Worm (Caenorhabditis elegans): ENCODE measurements around the gene K02A6.4.
A peak's percentile ranks its signal among the peaks of the same experiment; 100 is the strongest.

The K02A6.4 gene

ce11 chrX:8218653-8219052, at the start of gene K02A6.4:
Gene K02A6.4, minus strand, starts transcription at chrX:8218753.
- no peak for TF ChIP-seq hmg-4 (GFP tag; optimal IDR thresholded peaks at IDR 0.05)
- no peak for TF ChIP-seq aly-1 (tag; optimal IDR thresholded peaks at IDR 0.05)
- no peak for TF ChIP-seq flt-1 (GFP tag; IDR thresholded peaks at IDR 0.05)
- no peak for TF ChIP-seq hmbx-1 (tag; optimal IDR thresholded peaks at IDR 0.05)
- TF ChIP-seq pes-1 (GFP tag; IDR thresholded peaks at IDR 0.05), result no peak

- no peak for TF ChIP-seq ceh-13 (GFP tag; optimal IDR thresholded peaks at IDR 0.05)
- no peak for TF ChIP-seq scrt-1 (GFP tag; IDR thresholded peaks at IDR 0.05)
- no peak for TF ChIP-seq pes-1 (GFP tag; IDR thresholded peaks at IDR 0.05)
Observed at ce11 chrX:8268083-8268482, 49.5 kb upstream of the K02A6.4 start.

ce11 chrX:8262734-8263133, 44.2 kb upstream of the K02A6.4 start:
- TF ChIP-seq B0310.2 (tag; optimal IDR thresholded peaks at IDR 0.05) (no peak), F13C5.2 (tag; optimal IDR thresholded peaks at IDR 0.05) (no peak), ceh-13 (GFP tag; optimal IDR thresholded peaks at IDR 0.05) (no peak), sea-1 (GFP tag; conservative IDR thresholded peaks at IDR 0.05) (no peak), flt-1 (GFP tag; IDR thresholded peaks at IDR 0.05) (no peak), ama-1 (optimal IDR thresholded peaks at IDR 0.05) (no peak), tbx-11 (GFP tag; IDR thresholded peaks at IDR 0.05) (no peak), scrt-1 (GFP tag; IDR thresholded peaks at IDR 0.05) (no peak), hmbx-1 (tag; optimal IDR thresholded peaks at IDR 0.05) (no peak), ets-7 (tag; optimal IDR thresholded peaks at IDR 0.05) (no peak), ceh-36 (tag; optimal IDR thresholded peaks at IDR 0.05) (no peak), tra-4 (tag; optimal IDR thresholded peaks at IDR 0.05) (no peak), hmg-4 (GFP tag; optimal IDR thresholded peaks at IDR 0.05) (no peak), pes-1 (GFP tag; IDR thresholded peaks at IDR 0.05) (no peak), tbx-37 (GFP tag; conservative IDR thresholded peaks at IDR 0.05) (no peak), hnd-1 (tag; optimal IDR thresholded peaks at IDR 0.05) (no peak)

ce11 chrX:8261125-8261684, 42.7 kb upstream of the K02A6.4 start, which contains the start of gene M60.7:
Gene M60.7, minus strand, starts transcription at chrX:8261175.
- no peak for TF ChIP-seq scrt-1 (GFP tag; IDR thresholded peaks at IDR 0.05)
- TF ChIP-seq ceh-13 (GFP tag; optimal IDR thresholded peaks at IDR 0.05), result no peak
- no peak for TF ChIP-seq ets-7 (tag; optimal IDR thresholded peaks at IDR 0.05)
- TF ChIP-seq ama-1 (optimal IDR thresholded peaks at IDR 0.05), result no peak
- TF ChIP-seq aly-1 (tag; optimal IDR thresholded peaks at IDR 0.05), result no peak
- no peak for TF ChIP-seq tbx-37 (GFP tag; conservative IDR thresholded peaks at IDR 0.05)
- TF ChIP-seq hmbx-1 (tag; optimal IDR thresholded peaks at IDR 0.05), result no peak
- no peak for TF ChIP-seq ceh-36 (tag; optimal IDR thresholded peaks at IDR 0.05)
- no peak for TF ChIP-seq B0310.2 (tag; optimal IDR thresholded peaks at IDR 0.05)
- TF ChIP-seq flt-1 (GFP tag; IDR thresholded peaks at IDR 0.05), result no peak
- no peak for TF ChIP-seq tra-4 (tag; optimal IDR thresholded peaks at IDR 0.05)
- no peak for TF ChIP-seq sea-1 (GFP tag; conservative IDR thresholded peaks at IDR 0.05)
- no peak for TF ChIP-seq hnd-1 (tag; optimal IDR thresholded peaks at IDR 0.05)
- TF ChIP-seq F13C5.2 (tag; optimal IDR thresholded peaks at IDR 0.05), result no peak
- TF ChIP-seq tbx-11 (GFP tag; IDR thresholded peaks at IDR 0.05), result no peak

ce11 chrX:8257687-8258086, 39.1 kb upstream of the K02A6.4 start:
- TF ChIP-seq ama-1 (optimal IDR thresholded peaks at IDR 0.05), result no peak
- TF ChIP-seq tbx-11 (GFP tag; IDR thresholded peaks at IDR 0.05), result no peak
- no peak for TF ChIP-seq hnd-1 (tag; optimal IDR thresholded peaks at IDR 0.05)
- TF ChIP-seq aly-1 (tag; optimal IDR thresholded peaks at IDR 0.05), result no peak
- no peak for TF ChIP-seq ceh-13 (GFP tag; optimal IDR thresholded peaks at IDR 0.05)
- no peak for TF ChIP-seq ets-7 (tag; optimal IDR thresholded peaks at IDR 0.05)

- no peak for TF ChIP-seq ceh-13 (GFP tag; optimal IDR thresholded peaks at IDR 0.05)
Observed at ce11 chrX:8255433-8255832, 36.9 kb upstream of the K02A6.4 start.

ce11 chrX:8252293-8252692, 33.7 kb upstream of the K02A6.4 start, which contains the start of gene M60.6:
Gene M60.6, minus strand, starts transcription at chrX:8252458.
- TF ChIP-seq sea-1 (GFP tag; conservative IDR thresholded peaks at IDR 0.05), result no peak
- TF ChIP-seq F13C5.2 (tag; optimal IDR thresholded peaks at IDR 0.05), result peak; percentile 35

ce11 chrX:8247088-8247487, 28.5 kb upstream of the K02A6.4 start:
- no peak for TF ChIP-seq hmbx-1 (tag; optimal IDR thresholded peaks at IDR 0.05)

ce11 chrX:8246126-8246525, 27.6 kb upstream of the K02A6.4 start, which contains the start of gene kqt-2:
Gene kqt-2, minus strand, starts transcription at chrX:8246369.
- TF ChIP-seq sea-1 (GFP tag; conservative IDR thresholded peaks at IDR 0.05), result no peak
- no peak for TF ChIP-seq ceh-13 (GFP tag; optimal IDR thresholded peaks at IDR 0.05)
- no peak for TF ChIP-seq hnd-1 (tag; optimal IDR thresholded peaks at IDR 0.05)
- no peak for TF ChIP-seq tra-4 (tag; optimal IDR thresholded peaks at IDR 0.05)
- no peak for TF ChIP-seq pes-1 (GFP tag; IDR thresholded peaks at IDR 0.05)
- TF ChIP-seq B0310.2 (tag; optimal IDR thresholded peaks at IDR 0.05), result no peak
- TF ChIP-seq scrt-1 (GFP tag; IDR thresholded peaks at IDR 0.05), result no peak
- TF ChIP-seq ets-7 (tag; optimal IDR thresholded peaks at IDR 0.05), result no peak
